Fruit fly (Drosophila melanogaster): ENCODE data around the gene CG9393.
A peak's percentile ranks its signal among the peaks of the same experiment; 100 is the strongest.

Gene CG9393

DNA sequence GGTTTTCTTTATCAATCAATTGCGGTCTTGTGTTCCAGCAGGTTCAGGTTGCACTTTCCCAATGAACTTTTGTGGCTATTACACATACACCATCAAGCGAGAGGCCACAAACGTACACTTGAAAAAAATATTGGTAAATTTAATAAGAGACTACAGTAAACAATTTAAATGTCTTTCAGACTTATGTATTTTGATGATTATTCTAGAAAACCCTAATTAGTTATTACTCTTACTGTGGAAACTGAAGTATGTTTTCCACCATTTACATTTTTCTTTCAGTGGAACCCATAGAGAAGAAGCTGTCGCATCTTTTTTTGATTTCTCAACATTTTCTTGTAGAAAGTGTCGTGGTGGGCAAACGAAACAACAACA is 29.4 kb downstream of the CG9393 start (continued):
- TF ChIP-seq Jra (GFP tag; optimal IDR thresholded peaks at IDR 0.05) (peak; percentile 65), brk (GFP tag; optimal IDR thresholded peaks at IDR 0.05) (peak; percentile 77), sage (GFP tag; optimal IDR thresholded peaks at IDR 0.05) (peak; percentile 50), sv (GFP tag; optimal IDR thresholded peaks at IDR 0.05) (peak; percentile 85), Hr78 (GFP tag; optimal IDR thresholded peaks at IDR 0.05) (no peak), tai (GFP tag; optimal IDR thresholded peaks at IDR 0.05) (peak; percentile 81)

DNA sequence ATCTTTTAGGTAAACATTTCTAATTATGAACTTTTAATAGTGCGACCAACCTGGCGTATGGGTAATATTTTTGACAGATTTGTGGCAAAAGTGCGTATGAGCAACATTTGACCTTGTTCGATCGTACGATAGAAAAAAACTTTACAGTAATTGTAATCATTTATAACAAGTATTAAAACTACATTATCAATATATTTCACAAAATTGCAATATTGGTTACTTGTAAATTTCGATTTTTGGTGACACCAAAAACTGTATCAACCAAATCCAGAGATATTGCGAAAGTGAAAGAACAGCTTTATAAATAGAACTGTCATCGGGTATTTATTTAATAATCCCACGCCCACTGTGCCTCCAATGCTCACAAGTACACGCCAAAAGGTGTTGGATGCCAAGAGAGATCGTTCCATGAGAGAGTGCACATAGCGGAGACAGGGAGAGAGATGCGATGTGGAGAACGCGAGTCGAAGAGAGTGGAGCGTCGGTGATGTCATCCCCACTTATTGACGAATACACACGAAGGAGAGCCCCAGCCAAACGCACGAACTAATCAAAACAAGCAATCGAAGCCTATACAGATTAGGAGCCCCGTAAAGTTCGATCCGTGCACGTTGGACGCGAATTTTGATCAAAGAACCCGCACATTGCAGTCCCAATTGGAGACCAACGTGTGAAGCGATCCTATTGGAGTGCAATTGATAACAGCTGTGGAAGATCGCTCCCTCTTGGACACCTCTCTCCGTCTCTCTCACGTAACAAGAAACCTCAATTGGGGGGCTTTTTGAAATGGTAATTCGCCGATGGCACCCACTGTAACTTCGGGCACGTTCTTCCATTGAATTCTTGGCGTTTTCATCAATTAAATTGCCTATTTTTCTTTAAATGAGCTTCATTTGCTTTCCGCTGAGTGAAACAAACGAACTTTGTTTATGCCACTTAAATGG is 30.0 kb downstream of the CG9393 start:
- TF ChIP-seq tai (GFP tag; optimal IDR thresholded peaks at IDR 0.05) (peak; percentile 92), HLH106 (tag; optimal IDR thresholded peaks at IDR 0.05) (peak; percentile 96), rgr (GFP tag; optimal IDR thresholded peaks at IDR 0.05) (peak; percentile 95), ey (GFP tag; optimal IDR thresholded peaks at IDR 0.05) (peak; percentile 96), usp (GFP tag; optimal IDR thresholded peaks at IDR 0.05) (peak; percentile 18), h (GFP tag; optimal IDR thresholded peaks at IDR 0.05) (peak; percentile 95), GATAd (GFP tag; optimal IDR thresholded peaks at IDR 0.05) (peak; percentile 54), woc (GFP tag; optimal IDR thresholded peaks at IDR 0.05) (peak; percentile 97), psq (GFP tag; optimal IDR thresholded peaks at IDR 0.05) (peak; percentile 95), dmrt93B (GFP tag; optimal IDR thresholded peaks at IDR 0.05) (peak; percentile 97), dsf (GFP tag; optimal IDR thresholded peaks at IDR 0.05; ENCODE audit: borderline replicate concordance) (peak; percentile 74), Hr83 (GFP tag; optimal IDR thresholded peaks at IDR 0.05; ENCODE audit: poor library complexity, severe bottlenecking) (peak; percentile 65), lola (GFP tag; optimal IDR thresholded peaks at IDR 0.05) (no peak), Hr78 (GFP tag; optimal IDR thresholded peaks at IDR 0.05) (no peak), sv (GFP tag; optimal IDR thresholded peaks at IDR 0.05) (peak; percentile 79), CrebA (GFP tag; optimal IDR thresholded peaks at IDR 0.05; ENCODE audit: borderline replicate concordance) (peak; percentile 74), brk (GFP tag; optimal IDR thresholded peaks at IDR 0.05) (peak; percentile 74), dl (GFP tag; optimal IDR thresholded peaks at IDR 0.05; ENCODE audit: insufficient read depth in 1 of 2, partially characterized antibody in 2 of 2) (peak; percentile 89 to 97), OdsH (GFP tag; optimal IDR thresholded peaks at IDR 0.05) (peak; percentile 97), CG9705 (GFP tag; optimal IDR thresholded peaks at IDR 0.05) (peak; percentile 94), Hnf4 (GFP tag; optimal IDR thresholded peaks at IDR 0.05) (peak; percentile 85), Dfd (GFP tag; optimal IDR thresholded peaks at IDR 0.05) (no peak), jim (GFP tag; optimal IDR thresholded peaks at IDR 0.05) (no peak), Abd-B (GFP tag; optimal IDR thresholded peaks at IDR 0.05) (no peak), pan (optimal IDR thresholded peaks at IDR 0.05) (no peak), Sp1 (GFP tag; optimal IDR thresholded peaks at IDR 0.05) (peak; percentile 98), sage (GFP tag; optimal IDR thresholded peaks at IDR 0.05) (peak; percentile 47), N (GFP tag; optimal IDR thresholded peaks at IDR 0.05) (no peak), Rel (GFP tag; optimal IDR thresholded peaks at IDR 0.05) (peak; percentile 69), Rel (tag; optimal IDR thresholded peaks at IDR 0.05) (peak; percentile 74), foxo (GFP tag; optimal IDR thresholded peaks at IDR 0.05) (peak; percentile 76 to 98), Dif (GFP tag; optimal IDR thresholded peaks at IDR 0.05; ENCODE audit: partially characterized antibody) (peak; percentile 98), fru (GFP tag; optimal IDR thresholded peaks at IDR 0.05) (peak; percentile 98), br (GFP tag; optimal IDR thresholded peaks at IDR 0.05) (peak; percentile 97), Vsx2 (GFP tag; optimal IDR thresholded peaks at IDR 0.05; ENCODE audit: partially characterized antibody) (peak; percentile 87), Jra (GFP tag; optimal IDR thresholded peaks at IDR 0.05) (peak; percentile 96), Myc (optimal IDR thresholded peaks at IDR 0.05) (no peak), Mio (GFP tag; optimal IDR thresholded peaks at IDR 0.05) (peak; percentile 64), CG32264 (GFP tag; optimal IDR thresholded peaks at IDR 0.05) (peak; percentile 82)
